Worm (Caenorhabditis elegans): ENCODE results near the gene rabr-3.

DNA sequence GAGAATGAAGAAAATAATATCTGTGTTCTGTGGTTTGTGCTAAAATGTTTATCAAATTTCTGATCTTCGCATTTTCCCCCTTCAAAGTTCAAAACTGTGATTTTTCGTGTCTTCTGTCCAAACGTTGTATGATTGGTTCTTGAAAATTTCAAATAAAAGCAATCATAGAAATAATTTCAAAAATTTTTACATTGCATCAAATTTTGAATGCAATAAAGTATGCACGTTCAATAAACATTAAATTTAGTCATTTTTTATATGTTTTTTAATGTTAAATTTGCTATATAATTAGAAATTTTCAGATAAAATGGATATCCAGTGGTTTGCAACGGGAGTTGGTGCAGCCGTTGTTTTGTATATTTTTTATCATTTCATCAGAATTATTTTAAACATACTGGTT lies 28.5 kb downstream of the rabr-3 start, which contains the start of gene stdh-2:
- TF ChIP-seq nhr-6 (tag; optimal IDR thresholded peaks at IDR 0.05), result no peak
- TF ChIP-seq ZK546.5 (tag; optimal IDR thresholded peaks at IDR 0.05), result no peak
- TF ChIP-seq ceh-16 (tag; optimal IDR thresholded peaks at IDR 0.05), result no peak
- TF ChIP-seq unc-62 (GFP tag; optimal IDR thresholded peaks at IDR 0.05), result no peak
- no peak for TF ChIP-seq snpc-4 (tag; optimal IDR thresholded peaks at IDR 0.05)
- no peak for TF ChIP-seq mab-5 (tag; optimal IDR thresholded peaks at IDR 0.05)
- TF ChIP-seq mbf-1 (tag; optimal IDR thresholded peaks at IDR 0.05), result no peak
- TF ChIP-seq ama-1 (optimal IDR thresholded peaks at IDR 0.05), result no peak
- no peak for TF ChIP-seq F13H6.1 (tag; optimal IDR thresholded peaks at IDR 0.05)
- no peak for TF ChIP-seq C34F6.9 (tag; optimal IDR thresholded peaks at IDR 0.05)
